Worm (Caenorhabditis elegans): ENCODE results near the gene srz-78.

Gene srz-78

ce11 chrIV:3497909-3498308 lies 6.3 kb downstream of the srz-78 start, which contains the start of gene ceh-53:
Gene ceh-53, plus strand, starts transcription at chrIV:3498209.
- TF ChIP-seq egrh-3 (GFP tag; IDR thresholded peaks at IDR 0.05) (no peak), snpc-4 (GFP tag; optimal IDR thresholded peaks at IDR 0.05) (no peak), snpc-4 (tag; optimal IDR thresholded peaks at IDR 0.05) (no peak)

DNA sequence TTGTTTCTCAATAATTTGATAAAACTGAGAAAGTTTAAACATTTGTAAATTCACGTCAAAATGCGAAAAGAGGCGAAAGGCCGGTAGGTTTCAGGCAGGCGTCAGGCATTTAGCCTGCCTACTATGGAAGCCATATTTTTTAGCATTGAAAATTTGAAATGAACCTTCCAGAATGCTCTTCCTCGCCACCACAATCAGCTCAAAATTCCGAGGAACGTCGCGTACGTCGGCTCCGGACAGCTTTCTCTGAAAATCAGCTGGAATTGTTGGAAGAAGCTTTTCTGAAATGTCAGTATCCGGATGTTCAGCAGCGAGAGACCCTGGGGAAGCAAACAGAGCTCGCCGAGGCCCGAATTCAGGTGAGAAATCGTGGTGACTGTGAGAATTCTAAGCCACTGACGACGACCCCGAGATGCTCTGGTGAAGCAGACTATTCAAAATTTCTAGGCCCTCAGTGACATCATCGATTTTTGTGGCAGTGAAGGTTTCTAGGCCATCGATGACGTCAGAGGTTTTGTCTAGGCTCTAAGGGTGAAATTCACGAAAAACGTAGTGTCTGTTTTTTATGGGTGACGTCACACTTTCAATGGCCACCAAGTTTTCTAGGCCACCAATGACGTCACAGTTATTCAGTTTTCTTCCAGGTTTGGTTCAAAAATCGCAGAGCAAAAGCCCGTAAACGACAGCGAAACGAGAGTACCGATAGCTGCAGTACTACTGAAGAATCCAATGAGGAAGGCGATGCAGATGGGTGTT lies 10.6 kb downstream of the srz-78 start:
- no peak for TF ChIP-seq F23B12.7 (tag; optimal IDR thresholded peaks at IDR 0.05; ENCODE audit: insufficient read depth)
- TF ChIP-seq him-1 (tag; optimal IDR thresholded peaks at IDR 0.05): no peak
- no peak for TF ChIP-seq ekl-4 (GFP tag; IDR thresholded peaks at IDR 0.05)
- no peak for TF ChIP-seq cebp-1 (GFP tag; IDR thresholded peaks at IDR 0.05)
- TF ChIP-seq cebp-1 (tag; optimal IDR thresholded peaks at IDR 0.05): no peak
- peak; percentile 47; the same call in 1 of the 2 replicates for TF ChIP-seq zfh-2 (GFP tag; conservative IDR thresholded peaks at IDR 0.05)
- TF ChIP-seq C17E4.6 (GFP tag; IDR thresholded peaks at IDR 0.05): no peak
- TF ChIP-seq snpc-3.4 (tag; optimal IDR thresholded peaks at IDR 0.05): no peak
- no peak for TF ChIP-seq mes-4 (tag; optimal IDR thresholded peaks at IDR 0.05)
- no peak for TF ChIP-seq Y95B8A.8 (GFP tag; IDR thresholded peaks at IDR 0.05)
- TF ChIP-seq hlh-26 (GFP tag; conservative IDR thresholded peaks at IDR 0.05): no peak
- no peak for TF ChIP-seq F39B2.1 (GFP tag; IDR thresholded peaks at IDR 0.05)
- no peak for TF ChIP-seq lsl-1 (GFP tag; optimal IDR thresholded peaks at IDR 0.05)
- TF ChIP-seq ceh-58 (GFP tag; IDR thresholded peaks at IDR 0.05): 0 out of 2 replicates have a peak, but pooled peaks have one; percentile 35

DNA sequence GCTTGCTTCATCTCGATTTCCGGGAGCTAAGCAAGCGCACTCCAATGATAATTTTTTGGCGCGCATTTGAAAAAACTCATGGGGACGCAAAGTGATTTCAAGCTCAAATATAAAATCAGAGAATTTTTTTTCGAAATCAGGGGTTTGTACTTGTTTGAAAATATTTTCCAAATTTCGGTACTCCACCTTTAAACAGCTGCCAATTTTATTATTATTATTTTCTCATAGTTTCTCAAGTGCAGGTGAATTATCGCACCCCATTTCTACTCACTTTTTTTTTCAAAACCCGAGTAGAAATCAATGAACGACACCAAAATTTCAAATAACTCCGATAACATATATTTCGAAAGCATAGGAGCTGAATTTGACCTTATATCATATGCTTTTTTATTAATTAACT lies 12.6 kb downstream of the srz-78 start, which contains the start of gene srz-83:
Gene srz-83, plus strand, starts transcription at position 301 of the 400 bp plus-strand sequence.
- no peak for TF ChIP-seq zfh-2 (GFP tag; conservative IDR thresholded peaks at IDR 0.05)
- no peak for TF ChIP-seq attf-3 (GFP tag; conservative IDR thresholded peaks at IDR 0.05)

DNA sequence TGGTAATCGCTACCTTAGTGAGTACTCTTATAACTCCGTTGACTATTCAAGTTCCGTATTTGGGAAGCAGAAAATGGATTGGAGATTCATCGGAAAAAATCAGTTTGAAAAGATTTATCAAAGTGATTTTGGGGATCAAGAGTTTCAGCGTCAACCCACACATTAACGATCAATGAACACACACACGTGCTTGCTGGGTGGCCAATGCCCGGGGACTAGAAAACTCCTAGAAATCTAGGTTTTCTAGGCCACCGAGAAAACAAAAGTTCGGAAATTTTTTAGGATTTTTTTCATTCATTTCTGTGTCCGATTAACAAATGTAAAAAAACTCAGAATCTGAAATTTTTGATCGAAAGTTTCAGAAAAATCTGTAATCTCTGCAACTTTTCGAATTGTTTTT lies 14.4 kb downstream of the srz-78 start:
- TF ChIP-seq F52B5.7 (tag; optimal IDR thresholded peaks at IDR 0.05): no peak
- no peak for TF ChIP-seq hmg-20 (GFP tag; IDR thresholded peaks at IDR 0.05)
- TF ChIP-seq ztf-28 (GFP tag; IDR thresholded peaks at IDR 0.05): no peak
- peak; percentile 18; the same call in 1 of the 2 replicates for TF ChIP-seq madf-6 (GFP tag; IDR thresholded peaks at IDR 0.05)
- TF ChIP-seq rec-8 (tag; optimal IDR thresholded peaks at IDR 0.05): no peak
- no peak for TF ChIP-seq ceh-58 (GFP tag; IDR thresholded peaks at IDR 0.05)
- no peak for TF ChIP-seq lir-1 (GFP tag; conservative IDR thresholded peaks at IDR 0.05)
- no peak for TF ChIP-seq ZK185.1 (tag; optimal IDR thresholded peaks at IDR 0.05; ENCODE audit: poor library complexity, severe bottlenecking)
- TF ChIP-seq ceh-79 (tag; optimal IDR thresholded peaks at IDR 0.05): no peak
- TF ChIP-seq hsf-1 (GFP tag; IDR thresholded peaks at IDR 0.05): no peak
- TF ChIP-seq let-526 (GFP tag; IDR thresholded peaks at IDR 0.05): no peak
- no peak for TF ChIP-seq ekl-4 (GFP tag; IDR thresholded peaks at IDR 0.05)
- TF ChIP-seq ztf-6 (GFP tag; IDR thresholded peaks at IDR 0.05): no peak
- TF ChIP-seq let-607 (tag; optimal IDR thresholded peaks at IDR 0.05): no peak
- TF ChIP-seq nfyb-1 (GFP tag; IDR thresholded peaks at IDR 0.05): no peak
- no peak for TF ChIP-seq F39B2.1 (GFP tag; IDR thresholded peaks at IDR 0.05)
- no peak for TF ChIP-seq zim-3 (tag; optimal IDR thresholded peaks at IDR 0.05)
- TF ChIP-seq cebp-1 (GFP tag; IDR thresholded peaks at IDR 0.05): no peak
- peak; percentile 5 for TF ChIP-seq cebp-1 (tag; optimal IDR thresholded peaks at IDR 0.05)
- no peak for TF ChIP-seq hlh-12 (tag; optimal IDR thresholded peaks at IDR 0.05)
- TF ChIP-seq F23B12.7 (tag; optimal IDR thresholded peaks at IDR 0.05; ENCODE audit: insufficient read depth): no peak
- TF ChIP-seq B0035.1 (tag; optimal IDR thresholded peaks at IDR 0.05): no peak
- no peak for TF ChIP-seq ceh-91 (GFP tag; IDR thresholded peaks at IDR 0.05)
- TF ChIP-seq ceh-27 (GFP tag; optimal IDR thresholded peaks at IDR 0.05): no peak
- no peak for TF ChIP-seq sea-2 (GFP tag; IDR thresholded peaks at IDR 0.05)
- no peak for TF ChIP-seq Y95B8A.8 (GFP tag; IDR thresholded peaks at IDR 0.05)
- TF ChIP-seq him-1 (tag; optimal IDR thresholded peaks at IDR 0.05): no peak
- TF ChIP-seq ceh-100 (GFP tag; IDR thresholded peaks at IDR 0.05): 0 out of 2 replicates have a peak, but pooled peaks have one; percentile 11
- TF ChIP-seq snpc-1.3 (tag; optimal IDR thresholded peaks at IDR 0.05; ENCODE audit: insufficient read depth): no peak
- TF ChIP-seq C06A6.2 (GFP tag; conservative IDR thresholded peaks at IDR 0.05): no peak

Data from whole organism, young adult.